Fruit fly (Drosophila melanogaster): Measurements from ENCODE around the gene CG10376.

DNA sequence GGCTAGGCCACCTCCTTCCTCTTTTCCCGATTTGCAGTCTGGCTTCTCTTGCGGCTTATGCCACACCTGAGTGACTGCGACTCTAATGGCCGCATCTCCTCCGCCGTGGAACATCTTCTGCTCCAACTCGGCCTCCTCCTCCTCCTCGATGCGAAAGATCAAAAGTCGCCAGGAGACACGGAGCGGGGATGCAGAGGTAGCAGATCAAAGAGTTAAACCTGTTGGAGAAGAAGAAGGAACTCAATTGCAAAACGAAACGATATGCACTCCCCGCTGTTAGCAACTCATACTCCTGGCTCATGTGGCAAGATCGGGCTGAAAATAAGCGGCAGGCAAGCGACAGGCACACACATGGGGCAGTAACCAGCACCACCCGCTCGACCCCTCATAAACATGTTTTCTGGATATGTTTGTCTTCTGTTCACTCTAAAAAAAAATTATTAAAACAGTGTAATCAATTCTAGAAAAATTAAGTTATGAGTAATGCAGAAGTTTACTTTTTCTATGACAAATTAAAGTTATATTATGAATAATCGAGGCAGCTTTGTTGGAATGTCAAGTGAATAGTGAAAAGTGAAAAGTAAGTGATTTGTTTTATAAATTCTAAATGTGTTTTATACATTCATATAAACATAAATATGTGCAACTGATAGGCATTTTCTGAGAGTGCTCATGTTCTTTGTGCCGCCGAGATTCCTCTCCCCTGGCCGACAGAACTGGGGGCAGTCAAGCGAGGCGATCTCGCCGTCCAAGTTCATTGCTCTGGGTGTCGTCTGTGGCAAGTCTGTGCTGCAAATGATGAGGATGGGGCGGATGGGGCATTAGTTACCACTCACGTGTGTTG, 38.0 kb downstream of the CG10376 start:
- peak; percentile 65 for TF ChIP-seq Blimp-1 (GFP tag; optimal IDR thresholded peaks at IDR 0.05)
- TF ChIP-seq Gug (GFP tag; IDR thresholded peaks at IDR 0.05), result peak; percentile 35; the same call in 1 of the 2 replicates
